Fruit fly (Drosophila melanogaster) whole organism, pupa: ENCODE data around the gene Rpp21.
A peak's percentile ranks its signal among the peaks of the same experiment; 100 is the strongest.

ENCODE experiments used
- CG10348 ChIP-seq: fragments of 200-800 bp; sonication (Bioruptor generic); IDR thresholded peaks from 2 replicates; pipeline ENCODE4 v1.3.6; 2022; ENCODE audit warnings: missing biosample characterization, missing genetic modification characterization
- CG12605 ChIP-seq: fragments of 200-800 bp; sonication (Bioruptor generic); IDR thresholded peaks from 2 replicates; pipeline ENCODE4 v1.3.6; 2022; ENCODE audit warnings: missing biosample characterization, missing genetic modification characterization
- CG13204 ChIP-seq: fragments of 200-800 bp; sonication (Bioruptor generic); optimal IDR thresholded peaks from 2 replicates; lab custom pipeline; 2018; ENCODE audit warnings: missing biosample characterization, mild to moderate bottlenecking, missing genetic modification characterization, moderate library complexity
- CG14655 ChIP-seq: fragments of 200-800 bp; sonication (Bioruptor generic); optimal IDR thresholded peaks from 3 replicates; lab custom pipeline; 2017; ENCODE audit warnings: mild to moderate bottlenecking, missing biosample characterization, missing genetic modification reagents, missing genetic modification characterization
- CG15710 ChIP-seq: fragments of 200-800 bp; sonication (Bioruptor generic); optimal IDR thresholded peaks from 2 replicates; lab custom pipeline; 2018; ENCODE audit warnings: missing biosample characterization, mild to moderate bottlenecking, missing genetic modification characterization, moderate library complexity
- CG17806 ChIP-seq: fragments of 200-800 bp; sonication (Bioruptor generic); optimal IDR thresholded peaks from 2 replicates; lab custom pipeline; 2018; ENCODE audit warnings: missing biosample characterization, mild to moderate bottlenecking, missing genetic modification characterization, moderate library complexity
- CG32121 ChIP-seq: fragments of 200-800 bp; sonication (Bioruptor generic); IDR thresholded peaks from 2 replicates; pipeline ENCODE4 v1.3.6; 2022; ENCODE audit warnings: missing biosample characterization, missing genetic modification characterization
- CG34367 ChIP-seq: fragments of 200-800 bp; sonication (Bioruptor generic); optimal IDR thresholded peaks from 2 replicates; lab custom pipeline; 2018; ENCODE audit warnings: missing biosample characterization, mild to moderate bottlenecking, missing genetic modification characterization
- CG4496 ChIP-seq: fragments of 200-800 bp; sonication (Bioruptor generic); IDR thresholded peaks from 3 replicates; pipeline ENCODE4 v1.3.6; 2022; ENCODE audit warnings: missing biosample characterization, missing genetic modification characterization
- CG8159 ChIP-seq: fragments of 200-800 bp; sonication (Bioruptor generic); optimal IDR thresholded peaks from 3 replicates; lab custom pipeline; 2018; ENCODE audit warnings: missing biosample characterization, mild to moderate bottlenecking, missing genetic modification characterization, moderate library complexity
- CG8301 ChIP-seq: fragments of 200-800 bp; sonication (Bioruptor generic); optimal IDR thresholded peaks from 2 replicates; lab custom pipeline; 2018; ENCODE audit warnings: missing biosample characterization, mild to moderate bottlenecking, missing genetic modification characterization
- CG9948 ChIP-seq: fragments of 200-800 bp; sonication (Bioruptor generic); optimal IDR thresholded peaks from 2 replicates; lab custom pipeline; 2018; ENCODE audit warnings: missing biosample characterization, mild to moderate bottlenecking, missing genetic modification characterization, moderate library complexity
- D1 ChIP-seq: fragments of 200-800 bp; sonication (Bioruptor generic); optimal IDR thresholded peaks from 2 replicates; lab custom pipeline; 2018; ENCODE audit warnings: missing biosample characterization, mild to moderate bottlenecking, missing genetic modification characterization, moderate library complexity
- EcR ChIP-seq: fragments of 200-800 bp; sonication (Bioruptor generic); optimal IDR thresholded peaks from 3 replicates; lab custom pipeline; 2019; ENCODE audit warnings: missing biosample characterization, missing genetic modification characterization, mild to moderate bottlenecking, moderate library complexity, missing genetic modification reagents
- Ets98B ChIP-seq: fragments of 200-800 bp; sonication (Bioruptor generic); IDR thresholded peaks from 2 replicates; pipeline ENCODE4 v1.3.6; 2022; ENCODE audit warnings: missing biosample characterization, missing genetic modification characterization
- Pif1A ChIP-seq: fragments of 200-800 bp; sonication (Bioruptor generic); optimal IDR thresholded peaks from 3 replicates; lab custom pipeline; 2016; ENCODE audit warnings: missing biosample characterization, missing genetic modification characterization
- Pif1B ChIP-seq: fragments of 200-800 bp; sonication (Bioruptor generic); optimal IDR thresholded peaks from 3 replicates; lab custom pipeline; 2016; ENCODE audit warnings: missing biosample characterization, missing genetic modification characterization
- Snoo ChIP-seq: fragments of 200-800 bp; sonication (Bioruptor generic); optimal IDR thresholded peaks from 3 replicates; lab custom pipeline; 2017; ENCODE audit warnings: missing biosample characterization, mild to moderate bottlenecking, missing genetic modification characterization, inconsistent platforms
- fd96Ca ChIP-seq: fragments of 200-800 bp; sonication (Bioruptor generic); IDR thresholded peaks from 3 replicates; pipeline ENCODE4 v1.3.6; 2022; ENCODE audit warnings: missing biosample characterization, missing genetic modification characterization
- gl ChIP-seq: fragments of 200-800 bp; sonication (Bioruptor generic); optimal IDR thresholded peaks from 2 replicates; lab custom pipeline; 2018; ENCODE audit warnings: missing biosample characterization, mild to moderate bottlenecking, missing genetic modification characterization
- rn ChIP-seq: fragments of 200-800 bp; sonication (Bioruptor generic); IDR thresholded peaks from 2 replicates; pipeline ENCODE4 v1.3.6; 2022; ENCODE audit warnings: missing biosample characterization, missing genetic modification characterization

Gene Rpp21

DNA sequence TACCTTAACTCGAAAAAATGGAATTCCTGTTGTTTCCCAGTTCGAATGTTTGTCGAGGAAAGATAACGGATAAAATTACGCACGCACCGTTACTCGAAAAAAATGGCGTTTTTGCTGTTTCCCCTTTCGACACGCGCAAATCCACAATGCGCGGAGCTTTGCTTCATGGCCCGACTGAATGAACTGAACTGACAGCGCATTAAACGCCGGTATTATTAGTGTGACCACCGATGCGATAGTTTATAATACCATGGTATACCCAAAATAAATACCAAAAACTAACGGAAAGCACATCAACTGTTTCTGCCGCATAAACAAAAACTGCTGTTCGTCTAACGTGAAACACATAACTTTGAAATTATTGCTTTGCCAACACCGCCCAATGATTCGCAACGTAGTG lies 4.0 kb upstream of the Rpp21 start, which contains the start of the genes CG32814, CG11638 and CG3021:
CG32814 (minus strand) TSS at position 190 of the 400 bp plus-strand sequence.
CG11638 (minus strand) TSS at position 193 of the 400 bp plus-strand sequence.
CG3021 (plus strand) TSS at position 281 of the 400 bp plus-strand sequence.
- TF ChIP-seq CG4496 (GFP tag; lab: Robert Waterston, UW) (peak; percentile 43; the same call in 1 of the 3 replicates), Ets98B (GFP tag; lab: Robert Waterston, UW) (0 out of 2 replicates have a peak, but pooled peaks have one; percentile 16), D1 (tag; lab: Kevin White, UChicago) (no peak), CG10348 (GFP tag; lab: Robert Waterston, UW) (no peak), CG13204 (GFP tag; lab: Kevin White, UChicago) (no peak)

DNA sequence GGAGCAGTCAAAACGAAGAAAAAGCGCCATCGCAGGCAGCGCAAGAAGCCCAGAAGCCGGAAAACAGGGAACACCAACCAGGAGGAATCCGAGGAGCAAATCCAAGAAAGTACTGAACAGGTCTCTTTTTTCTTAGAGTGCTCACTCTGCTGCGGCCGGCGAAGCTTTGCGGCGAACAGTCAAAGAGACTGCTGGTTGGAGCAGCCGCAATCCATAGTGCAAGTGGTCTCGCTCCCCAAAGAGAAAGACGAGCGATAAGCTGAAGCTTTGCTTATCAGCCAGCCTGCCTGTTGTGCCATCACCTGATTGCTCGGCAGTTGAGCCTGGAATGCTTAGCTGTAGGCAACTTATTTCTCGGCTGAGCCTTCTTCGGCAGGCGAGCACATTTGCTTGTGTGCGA lies 638 bp downstream of the Rpp21 start, which contains the start of gene CG14630:
CG14630 (plus strand) TSS at position 301 of the 400 bp plus-strand sequence.
- no peak for TF ChIP-seq rn (GFP tag; lab: Robert Waterston, UW)
- no peak for TF ChIP-seq CG17806 (tag; lab: Kevin White, UChicago)
- TF ChIP-seq CG4496 (GFP tag; lab: Robert Waterston, UW), result no peak
- no peak for TF ChIP-seq CG8301 (tag; lab: Kevin White, UChicago)
- TF ChIP-seq CG32121 (GFP tag; lab: Robert Waterston, UW), result no peak
- no peak for TF ChIP-seq CG15710
- TF ChIP-seq CG14655 (GFP tag; lab: Kevin White, UChicago), result no peak
- TF ChIP-seq CG34367 (tag; lab: Kevin White, UChicago), result no peak
- TF ChIP-seq fd96Ca (GFP tag; lab: Robert Waterston, UW), result no peak
- no peak for TF ChIP-seq Pif1B (GFP tag; lab: Kevin White, UChicago)
- TF ChIP-seq D1 (tag; lab: Kevin White, UChicago), result no peak
- TF ChIP-seq CG13204 (GFP tag; lab: Kevin White, UChicago), result no peak
- no peak for TF ChIP-seq Snoo
- no peak for TF ChIP-seq Pif1A
- TF ChIP-seq CG9948 (tag; lab: Kevin White, UChicago), result no peak
- TF ChIP-seq EcR (GFP tag; lab: Kevin White, UChicago), result no peak
- TF ChIP-seq CG10348 (GFP tag; lab: Robert Waterston, UW), result no peak

DNA sequence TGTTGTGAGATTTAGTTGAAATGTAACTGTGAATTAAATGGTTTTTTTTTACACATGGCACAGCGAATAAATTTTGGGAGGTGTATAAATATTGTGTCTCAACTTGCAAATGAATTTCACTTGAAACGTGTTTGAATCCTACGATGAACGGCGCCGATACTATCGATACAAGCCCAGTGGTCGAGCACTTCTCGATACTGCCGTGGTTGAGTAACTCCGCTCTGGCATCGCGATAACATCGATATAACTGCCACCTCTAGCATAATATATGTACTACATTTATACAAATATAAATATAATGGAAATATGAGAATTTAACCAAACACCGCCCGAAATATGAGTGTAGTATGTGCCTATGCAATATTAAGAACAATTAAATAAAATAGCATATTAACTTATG lies 2.5 kb downstream of the Rpp21 start:
- no peak for TF ChIP-seq CG15710
- 0 out of 2 replicates have a peak, but pooled peaks have one; percentile 11 for TF ChIP-seq Ets98B (GFP tag; lab: Robert Waterston, UW)
- peak; percentile 46; the same call in 2 of the 3 replicates for TF ChIP-seq CG4496 (GFP tag; lab: Robert Waterston, UW)

DNA sequence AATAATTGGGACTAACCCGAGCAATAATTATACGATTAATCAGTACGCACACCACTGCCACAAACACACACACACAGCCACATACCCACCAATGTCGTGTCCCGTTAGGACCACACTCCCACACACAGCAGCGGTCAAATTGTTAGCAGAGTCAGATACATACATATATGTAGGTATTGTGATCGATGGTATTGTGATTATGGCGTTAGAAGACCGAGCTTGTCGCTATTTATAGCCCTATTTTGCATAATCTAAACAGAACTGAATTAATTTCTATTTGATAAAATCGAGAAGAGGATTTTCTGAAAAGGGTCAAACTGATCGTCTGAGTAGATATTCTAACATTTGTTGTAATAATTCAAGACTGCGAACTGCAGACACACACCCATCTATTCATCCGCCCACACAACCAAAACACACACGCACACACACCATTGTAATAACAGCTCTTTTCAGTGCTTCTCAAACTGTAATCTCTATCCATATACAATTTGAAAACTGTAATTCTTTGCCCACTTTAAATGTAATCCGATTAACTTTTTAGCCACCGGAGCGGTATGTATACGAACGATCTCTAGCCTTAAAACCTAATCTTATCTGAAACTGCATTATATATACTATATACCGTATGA lies 11.0 kb downstream of the Rpp21 start:
- TF ChIP-seq CG8301 (tag; lab: Kevin White, UChicago) (peak; percentile 44), CG34367 (tag; lab: Kevin White, UChicago) (peak; percentile 21), CG32121 (GFP tag; lab: Robert Waterston, UW) (peak; percentile 41), CG10348 (GFP tag; lab: Robert Waterston, UW) (no peak), Snoo (peak; percentile 29), gl (tag; lab: Kevin White, UChicago) (no peak), fd96Ca (GFP tag; lab: Robert Waterston, UW) (no peak), CG12605 (GFP tag; lab: Robert Waterston, UW) (no peak), CG8159 (tag; lab: Kevin White, UChicago) (peak; percentile 30), Ets98B (GFP tag; lab: Robert Waterston, UW) (0 out of 2 replicates have a peak, but pooled peaks have one; percentile 19), CG13204 (GFP tag; lab: Kevin White, UChicago) (no peak), CG17806 (tag; lab: Kevin White, UChicago) (peak; percentile 17), CG15710 (peak; percentile 10), CG4496 (GFP tag; lab: Robert Waterston, UW) (peak; percentile 74; the same call in 2 of the 3 replicates), D1 (tag; lab: Kevin White, UChicago) (no peak), CG9948 (tag; lab: Kevin White, UChicago) (peak; percentile 13), rn (GFP tag; lab: Robert Waterston, UW) (no peak), Pif1B (GFP tag; lab: Kevin White, UChicago) (peak; percentile 3), Pif1A (peak; percentile 22), CG14655 (GFP tag; lab: Kevin White, UChicago) (no peak), EcR (GFP tag; lab: Kevin White, UChicago) (no peak)

DNA sequence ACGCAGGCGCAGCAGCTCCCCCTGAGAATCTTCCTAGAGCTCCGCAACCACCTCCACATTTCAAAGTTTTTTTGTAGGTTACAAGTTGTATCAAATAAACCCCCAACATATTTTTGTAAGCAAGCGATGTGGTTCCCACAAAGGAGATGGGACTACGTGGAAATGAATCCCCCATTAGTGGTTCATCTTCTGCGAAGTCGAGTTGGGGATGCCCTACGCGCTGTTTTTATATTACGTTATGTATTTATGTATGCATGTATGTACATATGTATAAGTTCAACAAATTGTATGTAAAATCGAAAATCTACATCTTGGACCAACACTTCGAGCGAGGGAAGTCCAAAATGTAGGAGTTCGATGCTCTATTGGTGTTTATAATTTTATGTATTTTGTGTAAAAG lies 15.4 kb downstream of the Rpp21 start, which contains the start of gene CG42259:
CG42259 (plus strand) TSS at position 301 of the 400 bp plus-strand sequence.
- TF ChIP-seq CG4496 (GFP tag; lab: Robert Waterston, UW) (no peak), gl (tag; lab: Kevin White, UChicago) (no peak), D1 (tag; lab: Kevin White, UChicago) (no peak), CG34367 (tag; lab: Kevin White, UChicago) (no peak), rn (GFP tag; lab: Robert Waterston, UW) (no peak), CG32121 (GFP tag; lab: Robert Waterston, UW) (no peak), CG10348 (GFP tag; lab: Robert Waterston, UW) (no peak), CG12605 (GFP tag; lab: Robert Waterston, UW) (no peak), CG8301 (tag; lab: Kevin White, UChicago) (no peak), CG8159 (tag; lab: Kevin White, UChicago) (no peak), CG9948 (tag; lab: Kevin White, UChicago) (no peak)
- TF ChIP-seq, all 21 proteins: peak for 0
